Fruit fly (Drosophila melanogaster) whole organism, prepupa: ENCODE data around the gene Vajk3.

Source experiments
- Blimp-1 ChIP-seq: fragments of 200-800 bp; sonication (Bioruptor generic); optimal IDR thresholded peaks from 3 replicates; lab custom pipeline; 2017; ENCODE audit warnings: missing biosample characterization, missing genetic modification characterization, mild to moderate bottlenecking, moderate library complexity, missing genetic modification reagents
- CG10631 ChIP-seq: fragments of 200-800 bp; sonication (Bioruptor generic); optimal IDR thresholded peaks from 2 replicates; lab custom pipeline; 2016; ENCODE audit warnings: missing biosample characterization, missing genetic modification characterization
- CG10669 ChIP-seq: fragments of 200-800 bp; sonication (Bioruptor generic); optimal IDR thresholded peaks from 3 replicates; lab custom pipeline; 2018; ENCODE audit warnings: missing biosample characterization, mild to moderate bottlenecking, missing genetic modification characterization, moderate library complexity
- CG32006 ChIP-seq: fragments of 200-800 bp; sonication (Bioruptor generic); optimal IDR thresholded peaks from 3 replicates; lab custom pipeline; 2017; ENCODE audit warnings: missing biosample characterization, mild to moderate bottlenecking, missing genetic modification characterization
- CG3919 ChIP-seq: fragments of 200-800 bp; sonication (Bioruptor generic); optimal IDR thresholded peaks from 3 replicates; lab custom pipeline; 2016; ENCODE audit warnings: missing biosample characterization, missing genetic modification characterization
- CG6854 ChIP-seq: fragments of 200-800 bp; sonication (Bioruptor generic); optimal IDR thresholded peaks from 2 replicates; lab custom pipeline; 2017; ENCODE audit warnings: missing biosample characterization, mild to moderate bottlenecking, missing genetic modification characterization
- Ets21C ChIP-seq: fragments of 200-800 bp; sonication (Bioruptor generic); optimal IDR thresholded peaks from 3 replicates; lab custom pipeline; 2016; ENCODE audit warnings: missing biosample characterization, missing genetic modification characterization
- Ets96B ChIP-seq: fragments of 200-800 bp; optimal IDR thresholded peaks from 2 replicates; lab custom pipeline; 2019; ENCODE audit warnings: missing biosample characterization, mild to moderate bottlenecking, missing genetic modification characterization, moderate library complexity
- Gug ChIP-seq: fragments of 200-800 bp; sonication (Bioruptor generic); IDR thresholded peaks from 2 replicates; pipeline ENCODE4 v1.3.6; 2022; ENCODE audit warnings: missing biosample characterization, missing genetic modification characterization
- dsx ChIP-seq: fragments of 200-800 bp; optimal IDR thresholded peaks from 3 replicates; lab custom pipeline; 2019; ENCODE audit warnings: missing biosample characterization, mild to moderate bottlenecking, missing genetic modification characterization, moderate library complexity; ENCODE audit not compliant: poor library complexity, severe bottlenecking
- ss ChIP-seq, 2 experiments: fragments of 200-800 bp; sonication (Bioruptor generic); optimal IDR thresholded peaks; 2 replicates in 1 of 2; 3 replicates in 1 of 2; lab custom pipeline; 2017 to 2018; ENCODE audit warnings: mild to moderate bottlenecking in 2 of 2, missing biosample characterization in 2 of 2, missing genetic modification characterization in 2 of 2, moderate library complexity in 1 of 2

DNA sequence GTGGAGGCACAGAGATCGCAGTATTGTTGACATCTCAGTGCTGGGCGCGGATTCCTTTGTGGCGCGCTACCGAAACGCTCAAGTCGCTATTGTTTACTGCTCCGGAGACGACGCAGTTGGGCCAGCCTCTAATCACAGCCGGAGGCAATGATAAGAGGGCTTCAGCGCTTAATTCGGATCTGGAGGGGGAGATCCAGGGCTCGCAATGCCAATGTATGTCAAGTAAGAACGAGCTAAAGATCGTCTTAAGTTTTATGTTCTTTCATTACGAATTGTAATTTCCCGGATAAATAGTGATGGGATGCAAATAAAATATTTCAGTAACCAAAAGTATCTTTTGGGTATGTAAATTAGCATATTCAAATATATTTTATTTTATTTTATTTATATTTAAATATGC is 22.6 kb upstream of the Vajk3 start, which contains the start of the genes NimB4 and NimB5:
- TF ChIP-seq ss (GFP tag; optimal IDR thresholded peaks at IDR 0.05; lab: Kevin White, UChicago) (no peak), Ets96B (tag; lab: Kevin White, UChicago) (no peak), Blimp-1 (GFP tag; lab: Kevin White, UChicago) (no peak), Gug (GFP tag; lab: Robert Waterston, UW) (no peak), dsx (GFP tag; lab: Kevin White, UChicago) (no peak), CG32006 (GFP tag; lab: Kevin White, UChicago) (no peak), Ets21C (GFP tag; lab: Kevin White, UChicago) (no peak), CG10631 (GFP tag; lab: Kevin White, UChicago) (no peak), CG10669 (GFP tag; lab: Kevin White, UChicago) (no peak), CG6854 (GFP tag; lab: Kevin White, UChicago) (no peak), CG3919 (no peak)
